Worm (Caenorhabditis elegans) whole organism, L3 larva: ENCODE results near the gene C32C4.3.

Experiments
- elt-3 ChIP-seq, 3 experiments: fragments of 150-350 bp in 1 of 3; sonication (generic microtip) in 2 of 3; optimal IDR thresholded peaks; 2 replicates in 2 of 3; 4 replicates in 1 of 3; lab custom pipeline; 2014 to 2017; ENCODE audit warnings: missing biosample characterization in 3 of 3, missing genetic modification characterization in 3 of 3
- hmg-11 ChIP-seq: sonication (generic microtip); optimal IDR thresholded peaks from 2 replicates; lab custom pipeline; 2016; ENCODE audit warnings: missing genetic modification characterization, missing compliant biosample characterization
- jun-1 ChIP-seq: fragments of 150-350 bp; optimal IDR thresholded peaks from 2 replicates; lab custom pipeline; 2014; ENCODE audit warnings: missing biosample characterization, missing genetic modification reagents, missing genetic modification characterization
- nhr-76 ChIP-seq: fragments of 150-350 bp; sonication (generic microtip); optimal IDR thresholded peaks from 5 replicates; lab custom pipeline; 2014; ENCODE audit warnings: missing biosample characterization, missing genetic modification characterization
- nhr-77 ChIP-seq: fragments of 150-350 bp; optimal IDR thresholded peaks from 2 replicates; lab custom pipeline; 2014; ENCODE audit warnings: missing biosample characterization, missing genetic modification characterization
- pqm-1 ChIP-seq: fragments of 150-350 bp; optimal IDR thresholded peaks from 2 replicates; lab custom pipeline; 2017; ENCODE audit warnings: missing biosample characterization, missing genetic modification characterization, inconsistent platforms
- zag-1 ChIP-seq: fragments of 150-350 bp; optimal IDR thresholded peaks from 2 replicates; lab custom pipeline; 2014; ENCODE audit warnings: missing biosample characterization, missing genetic modification characterization

DNA sequence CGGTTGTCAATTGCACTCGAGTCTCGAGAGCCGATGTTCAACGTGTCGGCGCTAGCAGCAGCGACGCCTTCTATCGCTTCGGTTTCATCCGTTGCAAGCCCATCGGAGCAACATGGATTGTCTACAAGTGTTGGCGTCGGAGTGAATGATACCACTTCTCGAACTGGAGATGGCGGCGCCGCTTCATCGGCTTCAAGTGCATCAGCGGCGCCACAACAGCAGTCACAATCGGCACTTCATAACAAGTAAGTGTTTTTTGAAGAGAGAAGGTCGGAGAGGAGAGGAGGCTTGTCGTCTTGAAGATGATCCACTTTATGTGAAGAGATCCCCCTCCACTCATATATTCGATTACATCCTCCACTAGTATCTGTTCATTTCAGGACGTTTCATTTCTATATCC is 25.7 kb upstream of the C32C4.3 start:
- TF ChIP-seq zag-1 = no peak
- TF ChIP-seq jun-1 (tag; lab: Kevin White, UChicago) = no peak
- no peak for TF ChIP-seq pqm-1 (tag; lab: Kevin White, UChicago)
- TF ChIP-seq nhr-77 (tag; lab: Kevin White, UChicago) = no peak
- TF ChIP-seq hmg-11 (tag; lab: Kevin White, UChicago) = no peak
- TF ChIP-seq nhr-76 (tag; lab: Kevin White, UChicago) = no peak
- no peak for TF ChIP-seq elt-3 (tag; optimal IDR thresholded peaks at IDR 0.05; lab: Kevin White, UChicago)
